Worm (Caenorhabditis elegans): ENCODE data around the gene F59E12.1.

Gene F59E12.1

ce11 chrII:5660736-5661734 lies 6.7 kb downstream of the F59E12.1 start, which contains the start of the genes ift-43 and mdt-26:
ift-43 (minus strand) TSS chrII:5660786.
mdt-26 (plus strand) TSS chrII:5661181.
- TF ChIP-seq ceh-28 (tag; optimal IDR thresholded peaks at IDR 0.05) (peak; percentile 83), fos-1 (tag; optimal IDR thresholded peaks at IDR 0.05) (no peak), pqm-1 (tag; optimal IDR thresholded peaks at IDR 0.05) (peak; percentile 2), hmg-11 (tag; optimal IDR thresholded peaks at IDR 0.05) (peak; percentile 98), R02D3.7 (tag; optimal IDR thresholded peaks at IDR 0.05) (no peak), ZK546.5 (tag; optimal IDR thresholded peaks at IDR 0.05) (no peak), egl-5 (tag; optimal IDR thresholded peaks at IDR 0.05) (peak; percentile 60), nhr-76 (tag; optimal IDR thresholded peaks at IDR 0.05) (no peak), elt-3 (tag; optimal IDR thresholded peaks at IDR 0.05) (no peak), elt-2 (tag; optimal IDR thresholded peaks at IDR 0.05) (peak; percentile 65), nfya-1 (tag; optimal IDR thresholded peaks at IDR 0.05; ENCODE audit: insufficient read depth) (peak; percentile 100), nhr-23 (tag; optimal IDR thresholded peaks at IDR 0.05) (peak; percentile 49), tbx-2 (tag; optimal IDR thresholded peaks at IDR 0.05) (peak; percentile 67), mml-1 (tag; optimal IDR thresholded peaks at IDR 0.05) (no peak), lin-39 (tag; optimal IDR thresholded peaks at IDR 0.05) (peak; percentile 98), nhr-67 (tag; optimal IDR thresholded peaks at IDR 0.05) (no peak), ceh-16 (tag; optimal IDR thresholded peaks at IDR 0.05) (no peak), snpc-4 (tag; optimal IDR thresholded peaks at IDR 0.05) (peak; percentile 49), sea-2 (GFP tag; optimal IDR thresholded peaks at IDR 0.05) (no peak), egl-27 (tag; optimal IDR thresholded peaks at IDR 0.05) (no peak), lin-15B (tag; optimal IDR thresholded peaks at IDR 0.05) (peak; percentile 80), unc-39 (tag; optimal IDR thresholded peaks at IDR 0.05) (no peak), nhr-77 (tag; optimal IDR thresholded peaks at IDR 0.05) (no peak), nhr-11 (tag; optimal IDR thresholded peaks at IDR 0.05) (no peak), nhr-43 (tag; optimal IDR thresholded peaks at IDR 0.05; ENCODE audit: poor library complexity, severe bottlenecking) (peak; percentile 78), daf-12 (tag; optimal IDR thresholded peaks at IDR 0.05) (no peak), ceh-9 (tag; optimal IDR thresholded peaks at IDR 0.05) (no peak), fkh-2 (tag; optimal IDR thresholded peaks at IDR 0.05) (no peak), aly-2 (tag; optimal IDR thresholded peaks at IDR 0.05) (peak; percentile 76), nhr-25 (tag; optimal IDR thresholded peaks at IDR 0.05) (peak; percentile 80), jun-1 (tag; optimal IDR thresholded peaks at IDR 0.05) (peak; percentile 36), ama-1 (optimal IDR thresholded peaks at IDR 0.05) (peak; percentile 100), pha-4 (tag; optimal IDR thresholded peaks at IDR 0.05) (peak; percentile 73), skn-1 (tag; optimal IDR thresholded peaks at IDR 0.05) (no peak), eor-1 (tag; optimal IDR thresholded peaks at IDR 0.05) (no peak), mdl-1 (tag; optimal IDR thresholded peaks at IDR 0.05) (peak; percentile 46), zag-1 (tag; optimal IDR thresholded peaks at IDR 0.05) (no peak), ceh-82 (tag; optimal IDR thresholded peaks at IDR 0.05) (no peak), elt-1 (tag; optimal IDR thresholded peaks at IDR 0.05) (no peak), nhr-28 (tag; optimal IDR thresholded peaks at IDR 0.05) (no peak), ztf-11 (tag; optimal IDR thresholded peaks at IDR 0.05) (no peak), lsy-12 (tag; optimal IDR thresholded peaks at IDR 0.05) (peak; percentile 74), unc-62 (GFP tag; optimal IDR thresholded peaks at IDR 0.05) (peak; percentile 10), nhr-12 (tag; optimal IDR thresholded peaks at IDR 0.05) (no peak), ztf-4 (tag; optimal IDR thresholded peaks at IDR 0.05) (peak; percentile 56), nhr-237 (tag; optimal IDR thresholded peaks at IDR 0.05) (no peak), fkh-10 (GFP tag; optimal IDR thresholded peaks at IDR 0.05) (peak; percentile 19)

All from whole organism, L3 larva.